Worm (Caenorhabditis elegans) whole organism, young adult: Measurements from ENCODE around the gene str-7.

Experiments used
- K11D2.4 ChIP-seq: fragments of 200-800 bp; sonication (Bioruptor generic); IDR thresholded peaks from 2 replicates; pipeline ENCODE4 v1.3.6; 2022; ENCODE audit warnings: missing genetic modification reagents, missing genetic modification characterization, missing compliant biosample characterization
- Y95B8A.8 ChIP-seq: fragments of 200-800 bp; sonication (Bioruptor generic); IDR thresholded peaks from 2 replicates; pipeline ENCODE4 v1.3.6; 2022; ENCODE audit warnings: missing genetic modification reagents, missing genetic modification characterization, missing compliant biosample characterization
- ceh-40 ChIP-seq: fragments of 200-800 bp; sonication (Bioruptor generic); IDR thresholded peaks from 2 replicates; pipeline ENCODE4 v1.3.6; 2022; ENCODE audit warnings: missing genetic modification characterization, missing compliant biosample characterization
- madf-10 ChIP-seq: sonication (generic microtip); optimal IDR thresholded peaks from 2 replicates; lab custom pipeline; 2016; ENCODE audit warnings: mild to moderate bottlenecking, missing genetic modification characterization, missing compliant biosample characterization
- madf-6 ChIP-seq: fragments of 200-800 bp; sonication (Bioruptor generic); IDR thresholded peaks from 2 replicates; pipeline ENCODE4 v1.3.6; 2022; ENCODE audit warnings: missing genetic modification reagents, missing genetic modification characterization, missing compliant biosample characterization
- mel-28 ChIP-seq: sonication (generic microtip); optimal IDR thresholded peaks from 2 replicates; lab custom pipeline; 2016; ENCODE audit warnings: borderline replicate concordance, mild to moderate bottlenecking, missing genetic modification characterization, missing compliant biosample characterization
- nfya-2 ChIP-seq: fragments of 200-800 bp; sonication (Bioruptor generic); IDR thresholded peaks from 2 replicates; pipeline ENCODE4 v1.3.6; 2022; ENCODE audit warnings: missing genetic modification reagents, missing genetic modification characterization, missing compliant biosample characterization
- snpc-4 ChIP-seq, 5 experiments: fragments of 150-350 bp in 1 of 5; sonication (generic microtip) in 4 of 5; optimal IDR thresholded peaks; 2 replicates each; lab custom pipeline; 2014 to 2018; ENCODE audit warnings: missing genetic modification characterization in 5 of 5, missing biosample characterization in 3 of 5, antibody characterized with exemption in 2 of 5, mild to moderate bottlenecking in 2 of 5, missing compliant biosample characterization in 2 of 5, missing genotype in 2 of 5, moderate library complexity in 2 of 5, missing genetic modification reagents in 1 of 5
- ztf-28 ChIP-seq: fragments of 200-800 bp; sonication (Bioruptor generic); IDR thresholded peaks from 2 replicates; pipeline ENCODE4 v1.3.6; 2022; ENCODE audit warnings: missing genetic modification reagents, missing genetic modification characterization, missing compliant biosample characterization

ce11 chrV:16068938-16069337 is 30.4 kb downstream of the str-7 start, which contains the start of gene cyp-35D1:
- TF ChIP-seq snpc-4 (GFP tag; optimal IDR thresholded peaks at IDR 0.05; lab: Kevin White, UChicago): no peak
- TF ChIP-seq snpc-4 (tag; optimal IDR thresholded peaks at IDR 0.05; lab: Kevin White, UChicago): no peak
- no peak for TF ChIP-seq K11D2.4 (GFP tag; lab: Robert Waterston, UW)
- TF ChIP-seq mel-28 (tag; lab: Kevin White, UChicago): no peak
- no peak for TF ChIP-seq ztf-28 (GFP tag; lab: Robert Waterston, UW)
- TF ChIP-seq madf-6 (GFP tag; lab: Robert Waterston, UW): no peak
- TF ChIP-seq nfya-2 (GFP tag; lab: Robert Waterston, UW): no peak
- no peak for TF ChIP-seq Y95B8A.8 (GFP tag; lab: Robert Waterston, UW)
- no peak for TF ChIP-seq madf-10 (tag; lab: Kevin White, UChicago)
- no peak for TF ChIP-seq ceh-40 (GFP tag; lab: Robert Waterston, UW)
